Fruit fly (Drosophila melanogaster) whole organism, adult: ENCODE data around the gene Dmtn.

Experiments
- CG1620 ChIP-seq: fragments of 200-800 bp; sonication (Bioruptor generic); optimal IDR thresholded peaks from 2 replicates; lab custom pipeline; 2016; ENCODE audit warnings: missing biosample characterization, missing genetic modification characterization
- CG33017 ChIP-seq: fragments of 200-800 bp; sonication (Bioruptor generic); optimal IDR thresholded peaks from 2 replicates; lab custom pipeline; 2018; ENCODE audit warnings: missing biosample characterization, mild to moderate bottlenecking, missing genetic modification characterization, moderate library complexity
- CG5204 ChIP-seq: fragments of 200-800 bp; sonication (Bioruptor generic); optimal IDR thresholded peaks from 2 replicates; lab custom pipeline; 2016; ENCODE audit warnings: missing biosample characterization, missing genetic modification characterization
- CG7101 ChIP-seq: fragments of 200-800 bp; sonication (Bioruptor generic); optimal IDR thresholded peaks from 2 replicates; lab custom pipeline; 2018; ENCODE audit warnings: missing biosample characterization, mild to moderate bottlenecking, missing genetic modification characterization, moderate library complexity
- Clk ChIP-seq: fragments of 200-800 bp; sonication (Bioruptor generic); optimal IDR thresholded peaks from 2 replicates; lab custom pipeline; 2017; ENCODE audit warnings: missing biosample characterization, missing genetic modification characterization
- Crg-1 ChIP-seq: fragments of 200-800 bp; sonication (Bioruptor generic); optimal IDR thresholded peaks from 2 replicates; lab custom pipeline; 2016; ENCODE audit warnings: missing biosample characterization, missing genetic modification characterization
- bab1 ChIP-seq: fragments of 200-800 bp; sonication (Bioruptor generic); optimal IDR thresholded peaks from 3 replicates; lab custom pipeline; 2019; ENCODE audit warnings: missing biosample characterization, mild to moderate bottlenecking, missing genetic modification characterization, moderate library complexity
- cic ChIP-seq: fragments of 200-800 bp; sonication (Bioruptor generic); optimal IDR thresholded peaks from 2 replicates; lab custom pipeline; 2017; ENCODE audit warnings: missing biosample characterization, mild to moderate bottlenecking, missing genetic modification characterization, moderate library complexity
- cnc ChIP-seq, 2 experiments: fragments of >200 bp; optimal IDR thresholded peaks; 2 replicates each; lab custom pipeline; 2017
- kay ChIP-seq: fragments of 200-800 bp; sonication (Bioruptor generic); peaks from one replicate; lab custom pipeline; 2016; ENCODE audit warnings: missing biosample characterization, missing genetic modification characterization, borderline replicate concordance

dm6 chr3R:6414439-6415344, 9.0 kb upstream of the Dmtn start:
- no peak for TF ChIP-seq CG33017 (tag; lab: Kevin White, UChicago)
- TF ChIP-seq kay (GFP tag; lab: Kevin White, UChicago): peak; percentile 54
- no peak for TF ChIP-seq cic (GFP tag; lab: Kevin White, UChicago)
- no peak for TF ChIP-seq Clk (GFP tag; lab: Kevin White, UChicago)
- TF ChIP-seq CG1620 (GFP tag; lab: Kevin White, UChicago): no peak
- no peak for TF ChIP-seq CG5204 (GFP tag; lab: Kevin White, UChicago)
- no peak for TF ChIP-seq bab1 (GFP tag; lab: Kevin White, UChicago)
- no peak for TF ChIP-seq CG7101 (tag; lab: Kevin White, UChicago)
- no peak for TF ChIP-seq Crg-1 (GFP tag; lab: Kevin White, UChicago)
- TF ChIP-seq cnc (optimal IDR thresholded peaks at IDR 0.05; lab: Kevin White, UChicago): no peak
